Fruit fly (Drosophila melanogaster) whole organism: Measurements from ENCODE around the gene CG3702.

ENCODE experiments used
- pan ChIP-seq: fragments of >200 bp; optimal IDR thresholded peaks from 2 replicates; lab custom pipeline; 2017
- psq ChIP-seq: fragments of >200 bp; optimal IDR thresholded peaks from 2 replicates; lab custom pipeline; 2017
- usp ChIP-seq: fragments of >200 bp; optimal IDR thresholded peaks from 2 replicates; lab custom pipeline; 2017; ENCODE audit warnings: missing biosample characterization, missing genetic modification characterization, mixed read lengths

DNA sequence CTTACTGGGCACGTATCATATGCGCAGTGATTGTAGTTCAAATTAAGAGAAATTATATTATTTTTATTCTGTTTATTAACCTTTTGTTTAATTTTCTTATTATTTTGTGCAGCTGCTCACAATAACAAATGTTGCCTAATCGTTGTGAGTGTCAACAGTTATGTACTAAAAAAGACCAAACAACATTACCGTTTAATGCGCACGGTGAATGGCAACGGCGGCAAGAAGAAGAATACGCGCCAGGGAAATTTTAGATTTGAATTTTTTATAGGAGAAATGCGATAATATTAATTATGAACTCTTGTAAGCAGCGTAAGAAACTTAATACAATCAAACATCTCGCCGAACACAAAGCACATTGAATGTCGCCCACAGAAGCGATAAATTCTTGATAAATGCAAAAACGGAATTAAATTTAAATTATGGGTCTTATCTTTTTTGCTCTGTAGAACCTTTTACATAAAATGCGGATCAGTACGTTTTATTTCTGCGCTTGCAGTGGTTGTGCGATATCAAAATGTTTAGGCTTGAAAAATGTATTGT, 39.2 kb downstream of the CG3702 start, which contains the start of the genes Tbcc and lectin-24Db:
- TF ChIP-seq usp (GFP tag; lab: Kevin White, UChicago) (no peak), pan (lab: Kevin White, UChicago) (no peak), psq (lab: Kevin White, UChicago) (no peak)
